Worm (Caenorhabditis elegans) whole organism, L1 larva: ENCODE results near the gene srsx-21.

Source experiments
- C04F5.9 ChIP-seq: sonication (generic microtip); optimal IDR thresholded peaks from 2 replicates; lab custom pipeline; 2016; ENCODE audit warnings: missing genetic modification characterization, missing compliant biosample characterization
- C16A3.4 ChIP-seq: fragments of 150-350 bp; optimal IDR thresholded peaks from 2 replicates; lab custom pipeline; 2014; ENCODE audit warnings: missing biosample characterization, missing genetic modification characterization
- F16B12.6 ChIP-seq: fragments of 150-350 bp; optimal IDR thresholded peaks from 2 replicates; lab custom pipeline; 2014; ENCODE audit warnings: missing biosample characterization, missing genetic modification characterization
- Y116A8C.19 ChIP-seq: sonication (generic microtip); optimal IDR thresholded peaks from 2 replicates; lab custom pipeline; 2016; ENCODE audit warnings: missing compliant biosample characterization, missing genetic modification characterization, borderline replicate concordance
- ama-1 ChIP-seq: fragments of 150-350 bp; optimal IDR thresholded peaks from 2 replicates; lab custom pipeline; 2014
- ceh-82 ChIP-seq, 3 experiments: fragments of 150-350 bp in 1 of 3; sonication (generic microtip) in 2 of 3; optimal IDR thresholded peaks; 2 replicates each; lab custom pipeline; 2014 to 2017; ENCODE audit warnings: missing biosample characterization in 3 of 3, missing genetic modification characterization in 3 of 3
- ceh-88 ChIP-seq: fragments of 200-800 bp; sonication (Bioruptor generic); IDR thresholded peaks from 2 replicates; pipeline ENCODE4 v1.3.6; 2022; ENCODE audit warnings: missing genetic modification characterization, missing compliant biosample characterization
- dsc-1 ChIP-seq: sonication (generic microtip); optimal IDR thresholded peaks from 2 replicates; lab custom pipeline; 2016; ENCODE audit warnings: mild to moderate bottlenecking, missing genetic modification characterization, missing compliant biosample characterization
- efl-1 ChIP-seq, 4 experiments: fragments of 150-350 bp; optimal IDR thresholded peaks in 3 of 4; peaks in 1 of 4; 1 replicate in 1 of 4; 2 replicates in 3 of 4; lab custom pipeline; 2014; ENCODE audit warnings: missing biosample characterization in 2 of 4, missing genetic modification characterization in 2 of 4, missing genetic modification reagents in 2 of 4
- efl-3 ChIP-seq: fragments of 200-800 bp; sonication (Bioruptor generic); optimal IDR thresholded peaks from 2 replicates; lab custom pipeline; 2018; ENCODE audit warnings: mild to moderate bottlenecking, missing genetic modification characterization, missing compliant biosample characterization
- egl-13 ChIP-seq: sonication (generic microtip); optimal IDR thresholded peaks from 2 replicates; lab custom pipeline; 2016; ENCODE audit warnings: missing genotype, missing genetic modification reagents, missing genetic modification characterization, missing compliant biosample characterization
- elt-3 ChIP-seq, 6 experiments: fragments of 150-350 bp in 1 of 6; sonication (generic microtip); optimal IDR thresholded peaks; 2 replicates each; lab custom pipeline; 2017 to 2018; ENCODE audit warnings: missing biosample characterization in 6 of 6, missing genetic modification characterization in 6 of 6, inconsistent platforms in 1 of 6
- ets-5 ChIP-seq: fragments of 200-800 bp; sonication (Bioruptor generic); IDR thresholded peaks from 2 replicates; pipeline ENCODE4 v1.3.6; 2022; ENCODE audit warnings: missing genetic modification characterization, missing compliant biosample characterization
- fkh-10 ChIP-seq: sonication (generic microtip); optimal IDR thresholded peaks from 2 replicates; lab custom pipeline; 2017; ENCODE audit warnings: missing biosample characterization, missing genetic modification reagents, missing genetic modification characterization
- fkh-4 ChIP-seq: sonication (generic microtip); optimal IDR thresholded peaks from 2 replicates; lab custom pipeline; 2016; ENCODE audit warnings: missing compliant biosample characterization, missing genetic modification characterization, borderline replicate concordance
- fkh-8 ChIP-seq: sonication (generic microtip); optimal IDR thresholded peaks from 2 replicates; lab custom pipeline; 2016; ENCODE audit warnings: mild to moderate bottlenecking, missing genetic modification characterization, missing compliant biosample characterization
- hlh-17 ChIP-seq: fragments of 200-800 bp; sonication (Bioruptor generic); optimal IDR thresholded peaks from 2 replicates; lab custom pipeline; 2018; ENCODE audit warnings: missing genetic modification characterization, mild to moderate bottlenecking, missing compliant biosample characterization, moderate library complexity, borderline replicate concordance
- irx-1 ChIP-seq: sonication (generic microtip); optimal IDR thresholded peaks from 2 replicates; lab custom pipeline; 2016; ENCODE audit warnings: missing genetic modification characterization, missing compliant biosample characterization
- jun-1 ChIP-seq: fragments of 150-350 bp; optimal IDR thresholded peaks from 2 replicates; lab custom pipeline; 2014; ENCODE audit warnings: missing biosample characterization, missing genetic modification reagents, missing genetic modification characterization
- lin-13 ChIP-seq: fragments of 150-350 bp; optimal IDR thresholded peaks from 2 replicates; lab custom pipeline; 2014; ENCODE audit warnings: missing biosample characterization, missing genetic modification reagents, missing genetic modification characterization
- lin-14 ChIP-seq: fragments of 200-800 bp; sonication (Bioruptor generic); optimal IDR thresholded peaks from 2 replicates; lab custom pipeline; 2018; ENCODE audit warnings: mild to moderate bottlenecking, missing genetic modification characterization, moderate library complexity, missing compliant biosample characterization
- lin-35 ChIP-seq, 2 experiments: fragments of 150-350 bp; optimal IDR thresholded peaks; 2 replicates each; lab custom pipeline; 2014; ENCODE audit warnings: missing biosample characterization in 2 of 2, missing genetic modification characterization in 2 of 2, missing genetic modification reagents in 2 of 2
- lin-39 ChIP-seq: fragments of 150-350 bp; optimal IDR thresholded peaks from 2 replicates; lab custom pipeline; 2014; ENCODE audit warnings: missing biosample characterization, missing genetic modification reagents, missing genetic modification characterization
- lsy-2 ChIP-seq, 2 experiments: fragments of 150-350 bp; optimal IDR thresholded peaks; 2 replicates each; lab custom pipeline; 2014; ENCODE audit warnings: missing biosample characterization in 2 of 2, missing genetic modification characterization in 2 of 2
- mep-1 ChIP-seq: fragments of 150-350 bp; optimal IDR thresholded peaks from 2 replicates; lab custom pipeline; 2014; ENCODE audit warnings: missing biosample characterization, missing genetic modification characterization
- nhr-12 ChIP-seq: sonication (generic microtip); optimal IDR thresholded peaks from 2 replicates; lab custom pipeline; 2017; ENCODE audit warnings: missing biosample characterization, missing genetic modification characterization
- nhr-19 ChIP-seq: fragments of 200-800 bp; sonication (Bioruptor generic); conservative IDR thresholded peaks from 2 replicates; pipeline ENCODE4 v1.3.6; 2022; ENCODE audit warnings: missing genetic modification characterization, missing compliant biosample characterization
- nhr-28 ChIP-seq: fragments of 150-350 bp; optimal IDR thresholded peaks from 2 replicates; lab custom pipeline; 2014; ENCODE audit warnings: missing biosample characterization, missing genetic modification characterization
- nhr-47 ChIP-seq: sonication (generic microtip); optimal IDR thresholded peaks from 2 replicates; lab custom pipeline; 2016; ENCODE audit warnings: mild to moderate bottlenecking, missing genetic modification characterization, moderate library complexity, missing compliant biosample characterization
- nhr-71 ChIP-seq: sonication (generic microtip); optimal IDR thresholded peaks from 2 replicates; lab custom pipeline; 2016; ENCODE audit warnings: mild to moderate bottlenecking, missing genetic modification characterization, moderate library complexity, missing compliant biosample characterization
- nhr-76 ChIP-seq: sonication (generic microtip); optimal IDR thresholded peaks from 2 replicates; lab custom pipeline; 2017; ENCODE audit warnings: missing biosample characterization, missing genetic modification characterization
- nhr-77 ChIP-seq: fragments of 150-350 bp; optimal IDR thresholded peaks from 2 replicates; lab custom pipeline; 2014; ENCODE audit warnings: missing biosample characterization, missing genetic modification characterization
- nhr-84 ChIP-seq: sonication (generic microtip); optimal IDR thresholded peaks from 2 replicates; lab custom pipeline; 2017; ENCODE audit warnings: missing biosample characterization, missing genetic modification characterization
- nhr-85 ChIP-seq: sonication (generic microtip); peaks from one replicate; lab custom pipeline; 2016; ENCODE audit warnings: missing genetic modification characterization, inconsistent platforms, missing compliant biosample characterization
- nhr-90 ChIP-seq: sonication (generic microtip); optimal IDR thresholded peaks from 2 replicates; lab custom pipeline; 2016; ENCODE audit warnings: mild to moderate bottlenecking, missing genetic modification characterization, missing compliant biosample characterization; ENCODE audit not compliant: poor library complexity
- skn-1 ChIP-seq: fragments of 150-350 bp; optimal IDR thresholded peaks from 2 replicates; lab custom pipeline; 2014; ENCODE audit warnings: missing biosample characterization, missing genetic modification characterization
- snu-23 ChIP-seq: sonication (generic microtip); optimal IDR thresholded peaks from 2 replicates; lab custom pipeline; 2016; ENCODE audit warnings: missing genetic modification characterization, missing compliant biosample characterization
- sptf-1 ChIP-seq: fragments of 150-350 bp; optimal IDR thresholded peaks from 2 replicates; lab custom pipeline; 2014; ENCODE audit warnings: missing biosample characterization, missing genetic modification characterization
- swsn-7 ChIP-seq: sonication (generic microtip); optimal IDR thresholded peaks from 2 replicates; lab custom pipeline; 2016; ENCODE audit warnings: missing genetic modification characterization, missing compliant biosample characterization
- tbx-2 ChIP-seq: sonication (generic microtip); optimal IDR thresholded peaks from 2 replicates; lab custom pipeline; 2016; ENCODE audit warnings: missing genetic modification characterization, missing compliant biosample characterization
- unc-130 ChIP-seq: fragments of 150-350 bp; optimal IDR thresholded peaks from 2 replicates; lab custom pipeline; 2017; ENCODE audit warnings: missing biosample characterization, missing genetic modification characterization, inconsistent platforms
- unc-30 ChIP-seq: sonication (generic microtip); optimal IDR thresholded peaks from 2 replicates; lab custom pipeline; 2017; ENCODE audit warnings: missing biosample characterization, missing genetic modification characterization
- unc-98 ChIP-seq: fragments of 200-800 bp; sonication (Bioruptor generic); IDR thresholded peaks from 2 replicates; pipeline ENCODE4 v1.3.6; 2022; ENCODE audit warnings: missing genetic modification characterization, missing compliant biosample characterization
- vab-15 ChIP-seq: sonication (generic microtip); optimal IDR thresholded peaks from 2 replicates; lab custom pipeline; 2017; ENCODE audit warnings: missing genotype, mild to moderate bottlenecking, missing genetic modification characterization, missing compliant biosample characterization
- xbp-1 ChIP-seq: sonication (generic microtip); optimal IDR thresholded peaks from 2 replicates; lab custom pipeline; 2016; ENCODE audit warnings: missing genetic modification characterization, missing compliant biosample characterization
- zag-1 ChIP-seq: fragments of 150-350 bp; optimal IDR thresholded peaks from 2 replicates; lab custom pipeline; 2014; ENCODE audit warnings: missing biosample characterization, missing genetic modification characterization

The srsx-21 gene

DNA sequence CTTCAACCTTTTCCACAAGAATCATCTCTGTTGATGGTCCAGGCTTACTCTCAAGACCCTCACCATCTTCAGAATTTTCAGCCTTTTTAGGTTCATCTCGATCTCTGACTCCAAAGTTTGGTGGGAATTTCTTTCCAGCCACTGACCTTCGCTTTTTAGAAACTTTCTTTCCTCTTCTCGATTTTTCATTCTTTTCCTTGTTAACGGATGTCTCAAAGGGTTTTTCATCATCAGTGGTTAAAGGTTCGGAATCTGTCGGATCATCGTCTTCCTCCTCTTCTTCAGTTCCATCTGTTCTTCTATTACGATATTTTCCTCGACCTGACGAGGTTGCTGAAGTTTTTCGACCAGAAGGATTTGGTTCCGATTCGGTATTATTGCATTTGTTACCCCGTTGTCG lies 10.8 kb downstream of the srsx-21 start:
- no peak for TF ChIP-seq C16A3.4 (tag; lab: Kevin White, UChicago)
- TF ChIP-seq nhr-12 (tag; lab: Kevin White, UChicago), result no peak
- no peak for TF ChIP-seq xbp-1 (tag; lab: Kevin White, UChicago)
- TF ChIP-seq fkh-10 (GFP tag; lab: Kevin White, UChicago), result no peak
- no peak for TF ChIP-seq nhr-77 (tag; lab: Kevin White, UChicago)
- TF ChIP-seq vab-15 (tag; lab: Kevin White, UChicago), result no peak
- no peak for TF ChIP-seq C04F5.9 (tag; lab: Kevin White, UChicago)
- TF ChIP-seq sptf-1 (tag; lab: Kevin White, UChicago), result no peak
- no peak for TF ChIP-seq ceh-82 (tag; optimal IDR thresholded peaks at IDR 0.05; lab: Kevin White, UChicago)
- TF ChIP-seq nhr-84 (tag; lab: Kevin White, UChicago), result no peak
- TF ChIP-seq snu-23, result no peak
- TF ChIP-seq unc-98 (GFP tag; lab: Robert Waterston, UW), result no peak
- no peak for TF ChIP-seq nhr-19
- no peak for TF ChIP-seq egl-13
- TF ChIP-seq unc-130 (tag; lab: Kevin White, UChicago), result no peak
- no peak for TF ChIP-seq unc-30 (tag; lab: Kevin White, UChicago)
- no peak for TF ChIP-seq zag-1 (tag; lab: Kevin White, UChicago)
- no peak for TF ChIP-seq ets-5 (GFP tag; lab: Robert Waterston, UW)

DNA sequence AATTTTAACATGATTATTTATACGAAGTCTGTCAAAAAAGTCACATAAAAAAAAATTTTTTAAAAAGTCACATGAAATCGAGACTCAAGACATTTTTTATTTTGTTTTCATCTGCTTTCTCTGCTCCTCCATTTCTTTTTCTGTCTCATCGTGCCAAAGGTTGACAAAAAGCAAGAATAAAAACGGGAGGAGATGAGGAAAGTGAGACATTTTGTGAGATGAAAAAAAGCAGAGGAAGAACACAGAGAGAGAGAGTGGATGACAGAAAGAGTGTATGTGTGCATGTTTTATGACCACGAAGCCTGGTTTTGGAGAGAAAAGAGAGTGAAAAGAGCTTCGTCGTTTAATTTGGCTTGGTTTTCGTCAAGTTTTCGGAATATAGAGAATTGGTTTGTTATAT lies 16.0 kb downstream of the srsx-21 start:
- peak; percentile 67 for TF ChIP-seq lin-14 (GFP tag; lab: Kevin White, UChicago)
- TF ChIP-seq lin-35 (GFP tag; optimal IDR thresholded peaks at IDR 0.05; lab: Kevin White, UChicago), result peak in 1 of 2 experiments; percentile 4
- no peak for TF ChIP-seq nhr-85 (tag; lab: Kevin White, UChicago)
- TF ChIP-seq vab-15 (tag; lab: Kevin White, UChicago), result no peak
- no peak for TF ChIP-seq ets-5 (GFP tag; lab: Robert Waterston, UW)
- peak in 1 of 2 experiments; percentile 1 for TF ChIP-seq efl-1 (optimal IDR thresholded peaks at IDR 0.05; lab: Kevin White, UChicago)
- no peak for TF ChIP-seq efl-1 (GFP tag; optimal IDR thresholded peaks at IDR 0.05 in 1 of 2; lab: Kevin White, UChicago)
- no peak for TF ChIP-seq nhr-77 (tag; lab: Kevin White, UChicago)
- no peak for TF ChIP-seq xbp-1 (tag; lab: Kevin White, UChicago)
- no peak for TF ChIP-seq nhr-90
- peak; percentile 6 for TF ChIP-seq mep-1 (tag; lab: Kevin White, UChicago)
- no peak for TF ChIP-seq nhr-71 (tag; lab: Kevin White, UChicago)
- peak in 1 of 3 experiments; percentile 19 for TF ChIP-seq ceh-82 (tag; optimal IDR thresholded peaks at IDR 0.05; lab: Kevin White, UChicago)
- TF ChIP-seq snu-23, result no peak
- no peak for TF ChIP-seq ceh-88
- TF ChIP-seq lsy-2 (tag; optimal IDR thresholded peaks at IDR 0.05; lab: Kevin White, UChicago), result peak in 1 of 2 experiments; percentile 12
- TF ChIP-seq, all 84 proteins: peak for 6

DNA sequence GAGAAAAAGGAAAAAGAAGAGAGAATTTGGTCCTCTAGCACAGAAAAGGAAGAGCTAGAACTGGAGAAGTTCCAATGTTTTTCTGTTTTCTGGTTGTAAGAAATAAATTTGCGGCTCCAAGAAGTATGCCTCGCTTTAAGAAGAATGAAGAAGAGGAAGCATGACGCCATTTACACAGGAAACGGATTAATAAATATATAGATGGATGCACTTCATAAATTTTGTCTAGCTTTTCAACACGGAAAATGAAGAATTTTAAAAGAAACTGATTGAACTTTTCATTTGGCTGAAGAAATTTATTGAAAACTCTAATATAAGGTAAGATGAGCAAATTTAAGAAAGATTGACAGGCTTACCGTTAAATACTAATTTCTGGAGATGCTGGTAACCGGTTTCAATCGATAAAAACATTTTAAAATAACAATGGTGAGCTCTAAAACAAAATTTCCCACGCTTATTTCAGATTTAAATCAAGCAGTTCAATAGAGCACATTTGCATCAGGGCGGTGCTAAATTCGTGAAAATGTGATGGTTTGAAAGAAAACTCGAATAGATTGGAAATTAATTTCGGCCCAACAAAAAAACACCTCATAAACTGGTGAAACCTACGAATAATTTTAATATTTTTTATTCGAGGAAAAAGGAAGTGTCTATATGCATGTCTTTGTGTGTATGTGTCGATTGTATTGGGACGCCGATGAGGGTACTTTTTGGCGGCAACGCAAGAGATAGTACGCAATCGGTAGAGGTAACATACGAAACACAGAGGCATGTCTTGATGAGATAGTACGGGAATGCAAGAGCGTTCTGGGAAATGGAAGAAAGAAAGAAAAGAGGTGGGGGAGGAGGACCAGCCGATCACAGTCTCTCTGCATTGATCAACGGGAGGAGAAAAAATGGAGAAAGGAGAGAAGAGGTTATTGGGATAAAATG lies 18.4 kb downstream of the srsx-21 start:
- TF ChIP-seq nhr-71 (tag; lab: Kevin White, UChicago) (peak; percentile 31), snu-23 (peak; percentile 61), dsc-1 (tag; lab: Kevin White, UChicago) (peak; percentile 9), F16B12.6 (no peak), lin-13 (GFP tag; lab: Kevin White, UChicago) (no peak), skn-1 (no peak), nhr-12 (tag; lab: Kevin White, UChicago) (no peak), tbx-2 (peak; percentile 33), nhr-28 (tag; lab: Kevin White, UChicago) (no peak), nhr-47 (peak; percentile 32), ets-5 (GFP tag; lab: Robert Waterston, UW) (no peak), efl-3 (GFP tag; lab: Kevin White, UChicago) (no peak), fkh-4 (tag; lab: Kevin White, UChicago) (no peak), nhr-77 (tag; lab: Kevin White, UChicago) (no peak), nhr-19 (peak; percentile 42), C04F5.9 (tag; lab: Kevin White, UChicago) (no peak), ama-1 (lab: Kevin White, UChicago) (peak; percentile 4), nhr-76 (tag; lab: Kevin White, UChicago) (no peak), ceh-82 (tag; optimal IDR thresholded peaks at IDR 0.05; lab: Kevin White, UChicago) (no peak), irx-1 (peak; percentile 8), elt-3 (tag; optimal IDR thresholded peaks at IDR 0.05; lab: Kevin White, UChicago) (peak in 1 of 6 experiments; percentile 25), fkh-8 (tag; lab: Kevin White, UChicago) (peak; percentile 31), swsn-7 (tag; lab: Kevin White, UChicago) (peak; percentile 45), Y116A8C.19 (tag; lab: Kevin White, UChicago) (no peak), jun-1 (no peak), lin-39 (tag; lab: Kevin White, UChicago) (no peak), hlh-17 (GFP tag; lab: Kevin White, UChicago) (no peak)
